Worm (Caenorhabditis elegans): Measurements from ENCODE around the gene adk-1.

- TF ChIP-seq pha-4 (tag; optimal IDR thresholded peaks at IDR 0.05), result no peak
- no peak for TF ChIP-seq ama-1 (optimal IDR thresholded peaks at IDR 0.05)
- TF ChIP-seq unc-86 (tag; optimal IDR thresholded peaks at IDR 0.05), result no peak
- no peak for TF ChIP-seq ceh-9 (tag; optimal IDR thresholded peaks at IDR 0.05)
- no peak for TF ChIP-seq T23F11.4 (GFP tag; optimal IDR thresholded peaks at IDR 0.05)
- no peak for TF ChIP-seq fkh-10 (GFP tag; optimal IDR thresholded peaks at IDR 0.05)
- TF ChIP-seq mec-3 (tag; optimal IDR thresholded peaks at IDR 0.05; ENCODE audit: borderline replicate concordance), result no peak
- no peak for TF ChIP-seq lin-11 (tag; optimal IDR thresholded peaks at IDR 0.05)
- no peak for TF ChIP-seq syd-9 (tag; optimal IDR thresholded peaks at IDR 0.05)
- no peak for TF ChIP-seq ets-4 (tag; optimal IDR thresholded peaks at IDR 0.05)
- no peak for TF ChIP-seq unc-42 (tag; optimal IDR thresholded peaks at IDR 0.05)
- no peak for TF ChIP-seq hlh-15 (tag; optimal IDR thresholded peaks at IDR 0.05)
- no peak for TF ChIP-seq dmd-4 (tag; optimal IDR thresholded peaks at IDR 0.05; ENCODE audit: borderline replicate concordance)
These were observed 32.1 kb downstream of the adk-1 start, which contains the start of gene C08F8.9 for ce11 chrIV:11178495-11178894.

Data from whole organism, late embryonic.